Fruit fly (Drosophila melanogaster) whole organism: Measurements from ENCODE around the gene CG3939.

Experiments
- CG8478 ChIP-seq: fragments of >200 bp; optimal IDR thresholded peaks from 2 replicates; lab custom pipeline; 2018; ENCODE audit warnings: inconsistent platforms
- Dll ChIP-seq: fragments of >200 bp; optimal IDR thresholded peaks from 2 replicates; lab custom pipeline; 2017
- EcR ChIP-seq, 2 experiments: fragments of >200 bp; optimal IDR thresholded peaks; 2 replicates each; lab custom pipeline; 2017; ENCODE audit warnings: missing biosample characterization in 2 of 2, missing genetic modification characterization in 2 of 2, missing genetic modification reagents in 2 of 2
- pan ChIP-seq: fragments of >200 bp; optimal IDR thresholded peaks from 2 replicates; lab custom pipeline; 2017
- psq ChIP-seq: fragments of >200 bp; optimal IDR thresholded peaks from 2 replicates; lab custom pipeline; 2017
- usp ChIP-seq: fragments of >200 bp; optimal IDR thresholded peaks from 2 replicates; lab custom pipeline; 2017; ENCODE audit warnings: missing biosample characterization, missing genetic modification characterization, mixed read lengths

CG3939 gene

dm6 chrX:3173072-3173471 lies 1.7 kb upstream of the CG3939 start, which contains the start of gene CG18508:
Gene CG18508, minus strand, starts transcription at chrX:3173140.
- TF ChIP-seq pan (no peak), usp (GFP tag; lab: Kevin White, UChicago) (no peak), CG8478 (lab: Kevin White, UChicago) (no peak), psq (no peak), Dll (lab: Kevin White, UChicago) (no peak), EcR (GFP tag; optimal IDR thresholded peaks at IDR 0.05; lab: Kevin White, UChicago) (no peak)

dm6 chrX:3174374-3174773 lies 444 bp upstream of the CG3939 start, which contains the start of gene Fcp3C:
Gene Fcp3C, minus strand, starts transcription at chrX:3174474.
- TF ChIP-seq pan, result no peak
- no peak for TF ChIP-seq CG8478 (lab: Kevin White, UChicago)
- no peak for TF ChIP-seq usp (GFP tag; lab: Kevin White, UChicago)
- TF ChIP-seq EcR (GFP tag; optimal IDR thresholded peaks at IDR 0.05; lab: Kevin White, UChicago), result no peak
- TF ChIP-seq Dll (lab: Kevin White, UChicago), result no peak
- TF ChIP-seq psq, result no peak

- TF ChIP-seq EcR (GFP tag; optimal IDR thresholded peaks at IDR 0.05; lab: Kevin White, UChicago) (no peak), pan (no peak), usp (GFP tag; lab: Kevin White, UChicago) (no peak), CG8478 (lab: Kevin White, UChicago) (no peak), Dll (lab: Kevin White, UChicago) (peak; percentile 55)
Measured at dm6 chrX:3176193-3176592, 1.4 kb downstream of the CG3939 start, which contains the start of gene dnc. Gene dnc, plus strand, starts transcription at chrX:3176440.

- TF ChIP-seq Dll (lab: Kevin White, UChicago) (no peak), usp (GFP tag; lab: Kevin White, UChicago) (no peak), EcR (GFP tag; optimal IDR thresholded peaks at IDR 0.05; lab: Kevin White, UChicago) (no peak), CG8478 (lab: Kevin White, UChicago) (no peak), psq (no peak), pan (no peak)
Measured at dm6 chrX:3186550-3186949, 11.7 kb downstream of the CG3939 start.

dm6 chrX:3187593-3187992 lies 12.8 kb downstream of the CG3939 start:
- TF ChIP-seq Dll (lab: Kevin White, UChicago) (no peak), usp (GFP tag; lab: Kevin White, UChicago) (no peak), psq (no peak), pan (no peak), EcR (GFP tag; optimal IDR thresholded peaks at IDR 0.05; lab: Kevin White, UChicago) (no peak), CG8478 (lab: Kevin White, UChicago) (no peak)

dm6 chrX:3188419-3188818 lies 13.6 kb downstream of the CG3939 start:
- no peak for TF ChIP-seq Dll (lab: Kevin White, UChicago)
- TF ChIP-seq pan, result no peak
- no peak for TF ChIP-seq EcR (GFP tag; optimal IDR thresholded peaks at IDR 0.05; lab: Kevin White, UChicago)

- TF ChIP-seq Dll (lab: Kevin White, UChicago), result no peak
- no peak for TF ChIP-seq usp (GFP tag; lab: Kevin White, UChicago)
- TF ChIP-seq EcR (GFP tag; optimal IDR thresholded peaks at IDR 0.05; lab: Kevin White, UChicago), result no peak
- TF ChIP-seq psq, result no peak
- TF ChIP-seq CG8478 (lab: Kevin White, UChicago), result no peak
- TF ChIP-seq pan, result no peak
Measured at dm6 chrX:3189155-3189554, 14.3 kb downstream of the CG3939 start.

- TF ChIP-seq pan (no peak), EcR (GFP tag; optimal IDR thresholded peaks at IDR 0.05; lab: Kevin White, UChicago) (no peak), CG8478 (lab: Kevin White, UChicago) (no peak), psq (no peak), usp (GFP tag; lab: Kevin White, UChicago) (no peak), Dll (lab: Kevin White, UChicago) (no peak)
Measured at dm6 chrX:3189723-3190122, 14.9 kb downstream of the CG3939 start.

dm6 chrX:3190837-3191458 lies 16.1 kb downstream of the CG3939 start:
- TF ChIP-seq Dll (lab: Kevin White, UChicago), result no peak
- no peak for TF ChIP-seq EcR (GFP tag; optimal IDR thresholded peaks at IDR 0.05; lab: Kevin White, UChicago)

- no peak for TF ChIP-seq pan
- TF ChIP-seq CG8478 (lab: Kevin White, UChicago), result no peak
- no peak for TF ChIP-seq Dll (lab: Kevin White, UChicago)
- TF ChIP-seq usp (GFP tag; lab: Kevin White, UChicago), result no peak
- no peak for TF ChIP-seq EcR (GFP tag; optimal IDR thresholded peaks at IDR 0.05; lab: Kevin White, UChicago)
- no peak for TF ChIP-seq psq
Measured at dm6 chrX:3192301-3192700, 17.5 kb downstream of the CG3939 start.

dm6 chrX:3193774-3194173 lies 19.0 kb downstream of the CG3939 start:
- TF ChIP-seq usp (GFP tag; lab: Kevin White, UChicago) (no peak), Dll (lab: Kevin White, UChicago) (no peak), pan (no peak), CG8478 (lab: Kevin White, UChicago) (no peak), psq (no peak), EcR (GFP tag; optimal IDR thresholded peaks at IDR 0.05; lab: Kevin White, UChicago) (no peak)

- TF ChIP-seq CG8478 (lab: Kevin White, UChicago), result no peak
- no peak for TF ChIP-seq usp (GFP tag; lab: Kevin White, UChicago)
- no peak for TF ChIP-seq pan
- TF ChIP-seq psq, result no peak
- TF ChIP-seq Dll (lab: Kevin White, UChicago), result no peak
- no peak for TF ChIP-seq EcR (GFP tag; optimal IDR thresholded peaks at IDR 0.05; lab: Kevin White, UChicago)
Measured at dm6 chrX:3205887-3206794, 31.3 kb downstream of the CG3939 start.
